Fruit fly (Drosophila melanogaster) whole organism, prepupa: ENCODE results near the gene sosie.

Source experiments
- Blimp-1 ChIP-seq: fragments of 200-800 bp; sonication (Bioruptor generic); optimal IDR thresholded peaks from 3 replicates; lab custom pipeline; 2017; ENCODE audit warnings: missing biosample characterization, missing genetic modification characterization, mild to moderate bottlenecking, moderate library complexity, missing genetic modification reagents
- CG10631 ChIP-seq: fragments of 200-800 bp; sonication (Bioruptor generic); optimal IDR thresholded peaks from 2 replicates; lab custom pipeline; 2016; ENCODE audit warnings: missing biosample characterization, missing genetic modification characterization
- CG10669 ChIP-seq: fragments of 200-800 bp; sonication (Bioruptor generic); optimal IDR thresholded peaks from 3 replicates; lab custom pipeline; 2018; ENCODE audit warnings: missing biosample characterization, mild to moderate bottlenecking, missing genetic modification characterization, moderate library complexity
- CG11902 ChIP-seq: fragments of 200-800 bp; sonication (Bioruptor generic); optimal IDR thresholded peaks from 3 replicates; lab custom pipeline; 2016; ENCODE audit warnings: missing biosample characterization, missing genetic modification characterization
- CG15336 ChIP-seq: fragments of 200-800 bp; sonication (Bioruptor generic); IDR thresholded peaks from 2 replicates; pipeline ENCODE4 v1.3.6; 2022; ENCODE audit warnings: missing biosample characterization, missing genetic modification characterization
- CG31627 ChIP-seq: fragments of 200-800 bp; sonication (Bioruptor generic); optimal IDR thresholded peaks from 3 replicates; lab custom pipeline; 2016; ENCODE audit warnings: missing biosample characterization, missing genetic modification characterization
- CG6163 ChIP-seq: fragments of 200-800 bp; sonication (Bioruptor generic); IDR thresholded peaks from 3 replicates; pipeline ENCODE4 v1.3.6; 2022; ENCODE audit warnings: missing biosample characterization, missing genetic modification characterization
- CG6808 ChIP-seq: fragments of 200-800 bp; sonication (Bioruptor generic); optimal IDR thresholded peaks from 3 replicates; lab custom pipeline; 2017; ENCODE audit warnings: missing biosample characterization, missing genetic modification characterization, mild to moderate bottlenecking, moderate library complexity, missing genetic modification reagents
- CG7368 ChIP-seq: fragments of 200-800 bp; sonication (Bioruptor generic); optimal IDR thresholded peaks from 3 replicates; lab custom pipeline; 2016; ENCODE audit warnings: missing biosample characterization, missing genetic modification characterization
- CG8319 ChIP-seq: fragments of 200-800 bp; sonication (Bioruptor generic); optimal IDR thresholded peaks from 3 replicates; lab custom pipeline; 2016; ENCODE audit warnings: missing biosample characterization, missing genetic modification characterization
- Eip78C ChIP-seq: fragments of 200-800 bp; sonication (Bioruptor generic); peaks from one replicate; lab custom pipeline; 2016; ENCODE audit warnings: missing biosample characterization, missing genetic modification characterization
- Ets21C ChIP-seq: fragments of 200-800 bp; sonication (Bioruptor generic); optimal IDR thresholded peaks from 3 replicates; lab custom pipeline; 2016; ENCODE audit warnings: missing biosample characterization, missing genetic modification characterization
- Ets96B ChIP-seq: fragments of 200-800 bp; optimal IDR thresholded peaks from 2 replicates; lab custom pipeline; 2019; ENCODE audit warnings: missing biosample characterization, mild to moderate bottlenecking, missing genetic modification characterization, moderate library complexity
- Hr38 ChIP-seq: sonication (Bioruptor generic); optimal IDR thresholded peaks from 2 replicates; lab custom pipeline; 2016; ENCODE audit warnings: missing biosample characterization, missing genetic modification characterization
- Hr39 ChIP-seq: fragments of 200-800 bp; sonication (Bioruptor generic); optimal IDR thresholded peaks from 2 replicates; lab custom pipeline; 2016; ENCODE audit warnings: missing biosample characterization, missing genetic modification characterization
- Lpt ChIP-seq: fragments of 200-800 bp; sonication (Bioruptor generic); optimal IDR thresholded peaks from 3 replicates; lab custom pipeline; 2016; ENCODE audit warnings: missing biosample characterization, missing genetic modification characterization
- Met ChIP-seq: fragments of 200-800 bp; sonication (Bioruptor generic); optimal IDR thresholded peaks from 3 replicates; lab custom pipeline; 2016; ENCODE audit warnings: missing biosample characterization, missing genetic modification characterization
- OdsH ChIP-seq: fragments of 200-800 bp; sonication (Bioruptor generic); optimal IDR thresholded peaks from 3 replicates; lab custom pipeline; 2016; ENCODE audit warnings: missing biosample characterization, missing genetic modification characterization
- Smox ChIP-seq: fragments of 200-800 bp; sonication (Bioruptor generic); optimal IDR thresholded peaks from 3 replicates; lab custom pipeline; 2016; ENCODE audit warnings: missing biosample characterization, missing genetic modification characterization
- Sox14 ChIP-seq: fragments of 200-800 bp; sonication (Bioruptor generic); optimal IDR thresholded peaks from 3 replicates; lab custom pipeline; 2016; ENCODE audit warnings: missing biosample characterization, missing genetic modification characterization
- Sox15 ChIP-seq: fragments of 200-800 bp; sonication (Bioruptor generic); optimal IDR thresholded peaks from 3 replicates; lab custom pipeline; 2016; ENCODE audit warnings: missing biosample characterization, missing genetic modification characterization
- achi ChIP-seq: fragments of 200-800 bp; sonication (Bioruptor generic); optimal IDR thresholded peaks from 3 replicates; lab custom pipeline; 2016; ENCODE audit warnings: missing biosample characterization, missing genetic modification characterization
- acj6 ChIP-seq: fragments of 200-800 bp; sonication (Bioruptor generic); optimal IDR thresholded peaks from 3 replicates; lab custom pipeline; 2016; ENCODE audit warnings: missing biosample characterization, missing genetic modification characterization
- cyc ChIP-seq: fragments of 200-800 bp; sonication (Bioruptor generic); optimal IDR thresholded peaks from 3 replicates; lab custom pipeline; 2016; ENCODE audit warnings: missing biosample characterization, missing genetic modification characterization
- eg ChIP-seq: fragments of 200-800 bp; sonication (Bioruptor generic); IDR thresholded peaks from 3 replicates; pipeline ENCODE4 v1.3.6; 2022; ENCODE audit warnings: missing biosample characterization, missing genetic modification characterization
- esn ChIP-seq: fragments of 200-800 bp; sonication (Bioruptor generic); optimal IDR thresholded peaks from 2 replicates; lab custom pipeline; 2016; ENCODE audit warnings: missing biosample characterization, mild to moderate bottlenecking, missing genetic modification characterization, moderate library complexity
- fd59A ChIP-seq: fragments of 200-800 bp; sonication (Bioruptor generic); optimal IDR thresholded peaks from 2 replicates; lab custom pipeline; 2017; ENCODE audit warnings: missing biosample characterization, mild to moderate bottlenecking, missing genetic modification characterization, missing genetic modification reagents
- lz ChIP-seq: fragments of 200-800 bp; sonication (Bioruptor generic); optimal IDR thresholded peaks from 3 replicates; lab custom pipeline; 2016; ENCODE audit warnings: missing biosample characterization, missing genetic modification characterization
- net ChIP-seq: fragments of 200-800 bp; sonication (Bioruptor generic); optimal IDR thresholded peaks from 3 replicates; lab custom pipeline; 2016; ENCODE audit warnings: missing biosample characterization, missing genetic modification characterization
- salr ChIP-seq, 2 experiments: fragments of 200-800 bp; sonication (Bioruptor generic); optimal IDR thresholded peaks; 3 replicates each; lab custom pipeline; 2016 to 2018; ENCODE audit warnings: missing biosample characterization in 2 of 2, missing genetic modification characterization in 2 of 2, mild to moderate bottlenecking in 1 of 2
- ss ChIP-seq, 2 experiments: fragments of 200-800 bp; sonication (Bioruptor generic); optimal IDR thresholded peaks; 2 replicates in 1 of 2; 3 replicates in 1 of 2; lab custom pipeline; 2017 to 2018; ENCODE audit warnings: mild to moderate bottlenecking in 2 of 2, missing biosample characterization in 2 of 2, missing genetic modification characterization in 2 of 2, moderate library complexity in 1 of 2
- topi ChIP-seq: fragments of 200-800 bp; sonication (Bioruptor generic); optimal IDR thresholded peaks from 3 replicates; lab custom pipeline; 2016; ENCODE audit warnings: missing biosample characterization, missing genetic modification characterization
- vri ChIP-seq: fragments of 200-800 bp; sonication (Bioruptor generic); optimal IDR thresholded peaks from 3 replicates; lab custom pipeline; 2016; ENCODE audit warnings: missing biosample characterization, mild to moderate bottlenecking, missing genetic modification characterization

sosie gene

dm6 chr3R:24845952-24846848 is 12.4 kb downstream of the sosie start:
- TF ChIP-seq CG6163 (GFP tag; lab: Robert Waterston, UW), result no peak
- TF ChIP-seq OdsH (GFP tag; lab: Kevin White, UChicago), result no peak
- TF ChIP-seq Eip78C, result no peak
- no peak for TF ChIP-seq achi
- TF ChIP-seq CG7368 (GFP tag; lab: Kevin White, UChicago), result no peak
- TF ChIP-seq CG15336 (GFP tag; lab: Robert Waterston, UW), result no peak
- TF ChIP-seq Met (GFP tag; lab: Kevin White, UChicago), result no peak
- TF ChIP-seq Blimp-1 (GFP tag; lab: Kevin White, UChicago), result no peak
- TF ChIP-seq Lpt (GFP tag; lab: Kevin White, UChicago), result no peak
- TF ChIP-seq salr (GFP tag; optimal IDR thresholded peaks at IDR 0.05; lab: Kevin White, UChicago), result no peak
- no peak for TF ChIP-seq ss (GFP tag; optimal IDR thresholded peaks at IDR 0.05; lab: Kevin White, UChicago)
- TF ChIP-seq CG31627 (GFP tag; lab: Kevin White, UChicago), result no peak
- TF ChIP-seq vri, result no peak
- no peak for TF ChIP-seq Sox15 (GFP tag; lab: Kevin White, UChicago)
- no peak for TF ChIP-seq fd59A (GFP tag; lab: Kevin White, UChicago)
- no peak for TF ChIP-seq Hr38 (GFP tag; lab: Kevin White, UChicago)

- peak; percentile 77 for TF ChIP-seq Eip78C
- peak; percentile 39 for TF ChIP-seq Ets21C (GFP tag; lab: Kevin White, UChicago)
- TF ChIP-seq Ets96B, result no peak
- peak; percentile 41 for TF ChIP-seq acj6 (GFP tag; lab: Kevin White, UChicago)
- peak; percentile 83 for TF ChIP-seq cyc (GFP tag; lab: Kevin White, UChicago)
- TF ChIP-seq Sox14 (GFP tag; lab: Kevin White, UChicago), result peak; percentile 39
- TF ChIP-seq CG11902 (GFP tag; lab: Kevin White, UChicago), result peak; percentile 48
- TF ChIP-seq CG10631, result peak; percentile 67
- peak; percentile 70 for TF ChIP-seq lz
- TF ChIP-seq esn (GFP tag; lab: Kevin White, UChicago), result peak; percentile 68
- TF ChIP-seq Hr39 (GFP tag; lab: Kevin White, UChicago), result peak; percentile 63
- no peak for TF ChIP-seq fd59A (GFP tag; lab: Kevin White, UChicago)
- TF ChIP-seq net (GFP tag; lab: Kevin White, UChicago), result no peak
- no peak for TF ChIP-seq eg (GFP tag; lab: Robert Waterston, UW)
- peak; percentile 66 for TF ChIP-seq topi (GFP tag; lab: Kevin White, UChicago)
- peak; percentile 79 for TF ChIP-seq CG31627 (GFP tag; lab: Kevin White, UChicago)
Observed at dm6 chr3R:24850420-24850819, 16.7 kb downstream of the sosie start, which contains the start of gene CG7006. Gene CG7006, plus strand, starts transcription at chr3R:24850627.

dm6 chr3R:24851429-24851828 is 17.7 kb downstream of the sosie start, which contains the start of gene Nct:
Gene Nct, plus strand, starts transcription at chr3R:24851601.
- peak; percentile 68 for TF ChIP-seq Sox14 (GFP tag; lab: Kevin White, UChicago)
- TF ChIP-seq esn (GFP tag; lab: Kevin White, UChicago), result no peak
- no peak for TF ChIP-seq Smox (GFP tag; lab: Kevin White, UChicago)

- TF ChIP-seq CG10669, result no peak
- no peak for TF ChIP-seq CG6808 (GFP tag; lab: Kevin White, UChicago)
- no peak for TF ChIP-seq cyc (GFP tag; lab: Kevin White, UChicago)
- no peak for TF ChIP-seq CG8319 (GFP tag; lab: Kevin White, UChicago)
- TF ChIP-seq, all 60 proteins: peak for 0
Observed at dm6 chr3R:24856143-24856542, 22.4 kb downstream of the sosie start, which contains the start of gene HDAC11. Gene HDAC11, minus strand, starts transcription at chr3R:24856243.
